Worm (Caenorhabditis elegans) whole organism, L3 larva: ENCODE data around the gene lgmn-1.

Experiments
- R02D3.7 ChIP-seq: fragments of 150-350 bp; optimal IDR thresholded peaks from 2 replicates; lab custom pipeline; 2014; ENCODE audit warnings: missing biosample characterization, missing genetic modification characterization
- ZK546.5 ChIP-seq: sonication (generic microtip); optimal IDR thresholded peaks from 2 replicates; lab custom pipeline; 2017; ENCODE audit warnings: missing biosample characterization, missing genetic modification characterization
- aly-2 ChIP-seq: fragments of 150-350 bp; optimal IDR thresholded peaks from 2 replicates; lab custom pipeline; 2014; ENCODE audit warnings: missing biosample characterization, missing genetic modification characterization
- ama-1 ChIP-seq: fragments of 150-350 bp; optimal IDR thresholded peaks from 2 replicates; lab custom pipeline; 2018
- ceh-16 ChIP-seq: sonication (generic microtip); optimal IDR thresholded peaks from 2 replicates; lab custom pipeline; 2017; ENCODE audit warnings: missing biosample characterization, missing genetic modification characterization
- ceh-28 ChIP-seq: fragments of 150-350 bp; optimal IDR thresholded peaks from 2 replicates; lab custom pipeline; 2014; ENCODE audit warnings: missing biosample characterization, missing genetic modification reagents, missing genetic modification characterization
- ceh-82 ChIP-seq: fragments of 150-350 bp; optimal IDR thresholded peaks from 2 replicates; lab custom pipeline; 2014; ENCODE audit warnings: missing biosample characterization, missing genetic modification characterization
- ceh-9 ChIP-seq: sonication (generic microtip); optimal IDR thresholded peaks from 2 replicates; lab custom pipeline; 2018; ENCODE audit warnings: missing biosample characterization, missing genetic modification characterization
- daf-12 ChIP-seq: fragments of 150-350 bp; optimal IDR thresholded peaks from 2 replicates; lab custom pipeline; 2014; ENCODE audit warnings: missing biosample characterization, missing genetic modification reagents, missing genetic modification characterization
- egl-27 ChIP-seq: sonication (generic microtip); optimal IDR thresholded peaks from 4 replicates; lab custom pipeline; 2017; ENCODE audit warnings: missing biosample characterization, missing genetic modification reagents, missing genetic modification characterization
- egl-5 ChIP-seq: fragments of 150-350 bp; optimal IDR thresholded peaks from 2 replicates; lab custom pipeline; 2017; ENCODE audit warnings: missing biosample characterization, missing genetic modification reagents, missing genetic modification characterization, inconsistent platforms
- elt-1 ChIP-seq: fragments of 150-350 bp; optimal IDR thresholded peaks from 2 replicates; lab custom pipeline; 2014; ENCODE audit warnings: missing biosample characterization, missing genetic modification characterization
- elt-2 ChIP-seq: sonication (generic microtip); optimal IDR thresholded peaks from 2 replicates; lab custom pipeline; 2016; ENCODE audit warnings: missing genetic modification reagents, mild to moderate bottlenecking, missing genetic modification characterization, missing compliant biosample characterization
- elt-3 ChIP-seq, 3 experiments: fragments of 150-350 bp in 1 of 3; sonication (generic microtip) in 2 of 3; optimal IDR thresholded peaks; 2 replicates in 2 of 3; 4 replicates in 1 of 3; lab custom pipeline; 2014 to 2017; ENCODE audit warnings: missing biosample characterization in 3 of 3, missing genetic modification characterization in 3 of 3
- eor-1 ChIP-seq, 2 experiments: fragments of 150-350 bp; optimal IDR thresholded peaks; 2 replicates each; lab custom pipeline; 2014 to 2018; ENCODE audit warnings: missing biosample characterization in 2 of 2, missing genetic modification characterization in 2 of 2
- fkh-10 ChIP-seq: sonication (generic microtip); optimal IDR thresholded peaks from 2 replicates; lab custom pipeline; 2017; ENCODE audit warnings: missing biosample characterization, missing genetic modification reagents, missing genetic modification characterization
- fkh-2 ChIP-seq: fragments of 150-350 bp; optimal IDR thresholded peaks from 2 replicates; lab custom pipeline; 2014; ENCODE audit warnings: missing biosample characterization, missing genetic modification reagents, missing genetic modification characterization
- fos-1 ChIP-seq: fragments of 150-350 bp; optimal IDR thresholded peaks from 2 replicates; lab custom pipeline; 2014; ENCODE audit warnings: missing biosample characterization, missing genetic modification characterization
- hmg-11 ChIP-seq: sonication (generic microtip); optimal IDR thresholded peaks from 2 replicates; lab custom pipeline; 2016; ENCODE audit warnings: missing genetic modification characterization, missing compliant biosample characterization
- jun-1 ChIP-seq: fragments of 150-350 bp; optimal IDR thresholded peaks from 2 replicates; lab custom pipeline; 2014; ENCODE audit warnings: missing biosample characterization, missing genetic modification reagents, missing genetic modification characterization
- lin-15B ChIP-seq: fragments of 150-350 bp; optimal IDR thresholded peaks from 2 replicates; lab custom pipeline; 2014; ENCODE audit warnings: missing biosample characterization, missing genetic modification characterization
- lin-39 ChIP-seq: fragments of 150-350 bp; optimal IDR thresholded peaks from 2 replicates; lab custom pipeline; 2018; ENCODE audit warnings: missing biosample characterization, missing genetic modification reagents, missing genetic modification characterization
- lsy-12 ChIP-seq: sonication (generic microtip); optimal IDR thresholded peaks from 2 replicates; lab custom pipeline; 2016; ENCODE audit warnings: mild to moderate bottlenecking, missing genetic modification characterization, missing compliant biosample characterization
- mdl-1 ChIP-seq: fragments of 150-350 bp; optimal IDR thresholded peaks from 2 replicates; lab custom pipeline; 2014; ENCODE audit warnings: missing biosample characterization, missing genetic modification characterization
- mml-1 ChIP-seq: fragments of 150-350 bp; sonication (generic microtip); optimal IDR thresholded peaks from 3 replicates; lab custom pipeline; 2014; ENCODE audit warnings: missing biosample characterization, missing genetic modification characterization
- nhr-12 ChIP-seq: fragments of 150-350 bp; optimal IDR thresholded peaks from 2 replicates; lab custom pipeline; 2014; ENCODE audit warnings: missing biosample characterization, missing genetic modification characterization
- nhr-23 ChIP-seq: fragments of 150-350 bp; optimal IDR thresholded peaks from 2 replicates; lab custom pipeline; 2014; ENCODE audit warnings: missing biosample characterization, missing genetic modification reagents, missing genetic modification characterization
- nhr-237 ChIP-seq: fragments of 150-350 bp; optimal IDR thresholded peaks from 2 replicates; lab custom pipeline; 2014; ENCODE audit warnings: missing biosample characterization, missing genetic modification characterization
- nhr-25 ChIP-seq: sonication (generic microtip); optimal IDR thresholded peaks from 2 replicates; lab custom pipeline; 2017; ENCODE audit warnings: missing biosample characterization, missing genetic modification characterization
- nhr-28 ChIP-seq: fragments of 150-350 bp; optimal IDR thresholded peaks from 2 replicates; lab custom pipeline; 2014; ENCODE audit warnings: missing biosample characterization, missing genetic modification characterization
- nhr-43 ChIP-seq: sonication (generic microtip); optimal IDR thresholded peaks from 2 replicates; lab custom pipeline; 2016; ENCODE audit warnings: mild to moderate bottlenecking, missing genetic modification characterization, missing compliant biosample characterization; ENCODE audit not compliant: poor library complexity, severe bottlenecking
- nhr-67 ChIP-seq: fragments of 150-350 bp; optimal IDR thresholded peaks from 2 replicates; lab custom pipeline; 2014; ENCODE audit warnings: missing biosample characterization, missing genetic modification characterization
- nhr-76 ChIP-seq: fragments of 150-350 bp; sonication (generic microtip); optimal IDR thresholded peaks from 5 replicates; lab custom pipeline; 2014; ENCODE audit warnings: missing biosample characterization, missing genetic modification characterization
- nhr-77 ChIP-seq: fragments of 150-350 bp; optimal IDR thresholded peaks from 2 replicates; lab custom pipeline; 2014; ENCODE audit warnings: missing biosample characterization, missing genetic modification characterization
- pha-4 ChIP-seq: fragments of 150-350 bp; optimal IDR thresholded peaks from 2 replicates; lab custom pipeline; 2014; ENCODE audit warnings: missing biosample characterization, missing genetic modification reagents, missing genetic modification characterization
- pqm-1 ChIP-seq: fragments of 150-350 bp; optimal IDR thresholded peaks from 2 replicates; lab custom pipeline; 2017; ENCODE audit warnings: missing biosample characterization, missing genetic modification characterization, inconsistent platforms
- sea-2 ChIP-seq: fragments of 150-350 bp; sonication (generic microtip); optimal IDR thresholded peaks from 4 replicates; lab custom pipeline; 2014; ENCODE audit warnings: missing biosample characterization, missing genetic modification reagents, missing genetic modification characterization
- skn-1 ChIP-seq: fragments of 150-350 bp; optimal IDR thresholded peaks from 2 replicates; lab custom pipeline; 2014; ENCODE audit warnings: missing biosample characterization, missing genetic modification characterization
- snpc-4 ChIP-seq: fragments of 150-350 bp; optimal IDR thresholded peaks from 2 replicates; lab custom pipeline; 2014; ENCODE audit warnings: missing biosample characterization, missing genetic modification characterization
- tbx-2 ChIP-seq: sonication (generic microtip); optimal IDR thresholded peaks from 2 replicates; lab custom pipeline; 2016; ENCODE audit warnings: mild to moderate bottlenecking, missing genetic modification characterization, missing compliant biosample characterization
- unc-39 ChIP-seq: sonication (generic microtip); optimal IDR thresholded peaks from 4 replicates; lab custom pipeline; 2017; ENCODE audit warnings: missing biosample characterization, missing genetic modification characterization
- zag-1 ChIP-seq: fragments of 150-350 bp; optimal IDR thresholded peaks from 2 replicates; lab custom pipeline; 2014; ENCODE audit warnings: missing biosample characterization, missing genetic modification characterization
- ztf-11 ChIP-seq: fragments of 150-350 bp; optimal IDR thresholded peaks from 2 replicates; lab custom pipeline; 2014; ENCODE audit warnings: missing biosample characterization, missing genetic modification characterization
- ztf-4 ChIP-seq: fragments of 150-350 bp; optimal IDR thresholded peaks from 2 replicates; lab custom pipeline; 2014; ENCODE audit warnings: missing biosample characterization, missing genetic modification characterization

lgmn-1 gene

ce11 chrV:12491070-12491643, 21.7 kb upstream of the lgmn-1 start (continued):
- TF ChIP-seq zag-1 (tag; lab: Kevin White, UChicago) (no peak), nhr-76 (tag; lab: Kevin White, UChicago) (no peak), tbx-2 (tag; lab: Kevin White, UChicago) (peak; percentile 51), ztf-11 (tag; lab: Kevin White, UChicago) (no peak), nhr-77 (tag; lab: Kevin White, UChicago) (peak; percentile 10), lin-15B (tag; lab: Kevin White, UChicago) (peak; percentile 41), skn-1 (tag; lab: Kevin White, UChicago) (peak; percentile 25), elt-2 (tag; lab: Kevin White, UChicago) (peak; percentile 58), snpc-4 (tag; lab: Kevin White, UChicago) (peak; percentile 99), fos-1 (tag; lab: Kevin White, UChicago) (peak; percentile 39), unc-39 (tag; lab: Kevin White, UChicago) (no peak), daf-12 (tag; lab: Kevin White, UChicago) (no peak)

DNA sequence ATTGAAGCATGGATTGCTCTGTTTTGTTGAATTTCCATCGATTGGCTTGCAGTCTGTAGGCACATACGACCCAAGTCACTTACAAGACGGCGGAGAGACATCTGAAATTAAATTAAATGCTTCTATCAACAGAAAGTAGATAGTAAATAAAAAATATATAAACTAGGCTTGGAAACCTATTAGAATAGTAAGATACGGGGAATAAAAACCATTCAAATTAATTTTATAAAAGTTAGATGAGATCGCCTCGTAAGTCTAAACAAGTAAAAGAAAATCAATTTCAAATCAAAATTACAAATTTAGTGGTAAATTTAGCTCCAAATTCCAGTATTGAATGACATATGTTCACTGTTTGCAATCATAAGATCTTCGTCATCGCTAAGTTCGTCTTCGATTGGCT, 18.3 kb upstream of the lgmn-1 start, which contains the start of gene mrps-11:
mrps-11 (minus strand) TSS at position 101 of the 400 bp plus-strand sequence.
- TF ChIP-seq lin-15B (tag; lab: Kevin White, UChicago), result no peak
- no peak for TF ChIP-seq fkh-2 (tag; lab: Kevin White, UChicago)
- TF ChIP-seq mml-1 (tag; lab: Kevin White, UChicago), result no peak
- TF ChIP-seq fkh-10 (GFP tag; lab: Kevin White, UChicago), result no peak
- TF ChIP-seq lsy-12 (tag; lab: Kevin White, UChicago), result no peak
- no peak for TF ChIP-seq fos-1 (tag; lab: Kevin White, UChicago)
- TF ChIP-seq elt-1 (tag; lab: Kevin White, UChicago), result no peak
- TF ChIP-seq nhr-12, result no peak
- no peak for TF ChIP-seq nhr-77 (tag; lab: Kevin White, UChicago)
- no peak for TF ChIP-seq ztf-11 (tag; lab: Kevin White, UChicago)
- TF ChIP-seq tbx-2 (tag; lab: Kevin White, UChicago), result no peak
- TF ChIP-seq ceh-9 (tag; lab: Kevin White, UChicago), result no peak
- no peak for TF ChIP-seq ceh-28 (tag; lab: Kevin White, UChicago)
- no peak for TF ChIP-seq nhr-23

DNA sequence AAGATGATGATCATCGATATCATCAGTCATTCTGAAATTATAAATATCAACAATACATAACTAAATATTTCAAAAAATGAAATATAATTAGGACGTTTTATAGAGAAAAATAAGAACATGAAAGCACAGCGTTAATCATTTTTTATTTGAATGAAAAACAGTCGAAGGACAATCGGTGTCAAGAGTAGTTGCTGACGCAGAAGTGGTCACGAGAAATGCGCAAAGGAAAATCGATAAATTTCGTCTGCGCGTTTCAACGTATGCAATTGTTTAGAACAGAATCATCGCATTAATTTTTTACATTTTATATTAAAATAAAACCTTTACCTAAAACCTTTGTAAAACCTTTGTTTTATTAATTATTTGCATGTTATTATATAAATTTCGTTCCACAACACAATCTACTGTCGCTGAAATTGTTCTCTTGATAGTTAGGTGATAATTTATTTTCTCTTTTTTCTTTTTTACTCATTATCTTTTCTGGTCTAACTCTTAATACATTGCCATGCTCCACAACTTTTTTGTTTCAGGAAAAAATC, 15.1 kb upstream of the lgmn-1 start, which contains the start of the genes W04D2.4 and rbm-25:
W04D2.4 (minus strand) TSS at position 31 of the 539 bp plus-strand sequence.
rbm-25 (plus strand) TSS at position 489 of the 539 bp plus-strand sequence.
- TF ChIP-seq pqm-1 (tag; lab: Kevin White, UChicago) (peak; percentile 13), ztf-11 (tag; lab: Kevin White, UChicago) (no peak), ztf-4 (tag; lab: Kevin White, UChicago) (no peak), ama-1 (lab: Kevin White, UChicago) (no peak), R02D3.7 (tag; lab: Kevin White, UChicago) (no peak), egl-5 (peak; percentile 55), nhr-25 (tag; lab: Kevin White, UChicago) (peak; percentile 24), nhr-77 (tag; lab: Kevin White, UChicago) (no peak), lin-15B (tag; lab: Kevin White, UChicago) (peak; percentile 76), daf-12 (tag; lab: Kevin White, UChicago) (no peak), fkh-10 (GFP tag; lab: Kevin White, UChicago) (no peak), zag-1 (tag; lab: Kevin White, UChicago) (no peak), elt-3 (tag; optimal IDR thresholded peaks at IDR 0.05; lab: Kevin White, UChicago) (no peak), lin-39 (tag; lab: Kevin White, UChicago) (peak; percentile 40), sea-2 (GFP tag; lab: Kevin White, UChicago) (no peak), nhr-67 (no peak), ZK546.5 (tag; lab: Kevin White, UChicago) (no peak), nhr-43 (tag; lab: Kevin White, UChicago) (peak; percentile 22), unc-39 (tag; lab: Kevin White, UChicago) (no peak), ceh-28 (tag; lab: Kevin White, UChicago) (peak; percentile 92), nhr-76 (tag; lab: Kevin White, UChicago) (no peak), nhr-28 (tag; lab: Kevin White, UChicago) (no peak), aly-2 (tag; lab: Kevin White, UChicago) (no peak), pha-4 (tag; lab: Kevin White, UChicago) (peak; percentile 92), jun-1 (tag; lab: Kevin White, UChicago) (peak; percentile 47), mdl-1 (no peak), tbx-2 (tag; lab: Kevin White, UChicago) (peak; percentile 73), ceh-82 (tag; lab: Kevin White, UChicago) (peak; percentile 38), snpc-4 (tag; lab: Kevin White, UChicago) (peak; percentile 91), nhr-12 (no peak), elt-1 (tag; lab: Kevin White, UChicago) (no peak), elt-2 (tag; lab: Kevin White, UChicago) (peak; percentile 35), fos-1 (tag; lab: Kevin White, UChicago) (no peak), egl-27 (tag; lab: Kevin White, UChicago) (no peak), nhr-237 (tag; lab: Kevin White, UChicago) (no peak), lsy-12 (tag; lab: Kevin White, UChicago) (peak; percentile 36), skn-1 (tag; lab: Kevin White, UChicago) (peak; percentile 42), mml-1 (tag; lab: Kevin White, UChicago) (no peak), ceh-16 (tag; lab: Kevin White, UChicago) (no peak), ceh-9 (tag; lab: Kevin White, UChicago) (no peak), eor-1 (tag; optimal IDR thresholded peaks at IDR 0.05; lab: Kevin White, UChicago) (no peak), nhr-23 (peak; percentile 83), fkh-2 (tag; lab: Kevin White, UChicago) (no peak), hmg-11 (tag; lab: Kevin White, UChicago) (peak; percentile 68)
